Fruit fly (Drosophila melanogaster): Measurements from ENCODE around the gene CG15577.

dm6 chrX:4311699-4312098, 34.9 kb upstream of the CG15577 start, which contains the start of gene CG15579:
- no peak for TF ChIP-seq CG8478 (optimal IDR thresholded peaks at IDR 0.05)
- TF ChIP-seq psq (optimal IDR thresholded peaks at IDR 0.05): no peak
- TF ChIP-seq usp (GFP tag; optimal IDR thresholded peaks at IDR 0.05): no peak
